Fruit fly (Drosophila melanogaster) whole organism: ENCODE data around the gene CG14841.

Experiments used
- CG8478 ChIP-seq: fragments of >200 bp; optimal IDR thresholded peaks from 2 replicates; lab custom pipeline; 2018; ENCODE audit warnings: inconsistent platforms
- EcR ChIP-seq, 2 experiments: fragments of >200 bp; optimal IDR thresholded peaks; 2 replicates each; lab custom pipeline; 2017; ENCODE audit warnings: missing biosample characterization in 2 of 2, missing genetic modification characterization in 2 of 2, missing genetic modification reagents in 2 of 2
- pan ChIP-seq: fragments of >200 bp; optimal IDR thresholded peaks from 2 replicates; lab custom pipeline; 2017
- usp ChIP-seq: fragments of >200 bp; optimal IDR thresholded peaks from 2 replicates; lab custom pipeline; 2017; ENCODE audit warnings: missing biosample characterization, missing genetic modification characterization, mixed read lengths

DNA sequence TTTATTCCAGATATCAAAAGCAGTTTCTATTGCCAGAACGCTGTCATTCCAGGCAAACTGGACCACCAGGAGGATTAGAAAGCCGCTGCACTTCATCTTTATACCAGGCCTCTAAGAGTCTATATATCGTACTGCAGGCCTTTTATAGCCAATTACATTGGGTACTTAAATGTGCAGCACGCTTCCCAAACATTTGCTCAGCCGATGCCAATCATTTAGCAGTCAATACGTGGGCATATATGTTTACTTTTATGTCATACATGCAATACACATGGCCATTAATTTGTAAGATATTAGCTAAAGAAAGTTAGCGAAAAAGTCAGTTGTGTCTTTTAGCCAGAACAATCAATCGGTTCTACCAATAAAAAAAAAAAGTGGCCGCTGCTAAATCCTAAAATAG lies 40.7 kb downstream of the CG14841 start, which contains the start of gene CG33109:
- TF ChIP-seq CG8478 (lab: Kevin White, UChicago): no peak
- no peak for TF ChIP-seq usp (GFP tag; lab: Kevin White, UChicago)
- TF ChIP-seq EcR (GFP tag; optimal IDR thresholded peaks at IDR 0.05; lab: Kevin White, UChicago): no peak
- no peak for TF ChIP-seq pan
